Worm (Caenorhabditis elegans) whole organism, young adult: ENCODE data around the gene rnh-1.0.

Experiments used
- aptf-2 ChIP-seq: fragments of 200-800 bp; sonication (Bioruptor generic); conservative IDR thresholded peaks from 2 replicates; pipeline ENCODE4 v1.3.6; 2022; ENCODE audit warnings: missing genetic modification reagents, missing genetic modification characterization, missing compliant biosample characterization
- athp-1 ChIP-seq: sonication (generic microtip); optimal IDR thresholded peaks from 2 replicates; lab custom pipeline; 2017; ENCODE audit warnings: mild to moderate bottlenecking, missing genetic modification characterization, missing compliant biosample characterization
- ekl-4 ChIP-seq: fragments of 200-800 bp; sonication (Bioruptor generic); IDR thresholded peaks from 2 replicates; pipeline ENCODE4 v1.3.6; 2022; ENCODE audit warnings: missing genetic modification reagents, missing genetic modification characterization, missing compliant biosample characterization
- nhr-80 ChIP-seq: sonication (generic microtip); optimal IDR thresholded peaks from 2 replicates; lab custom pipeline; 2016; ENCODE audit warnings: missing genetic modification characterization, missing compliant biosample characterization
- pha-4 ChIP-seq: fragments of 150-350 bp; sonication (generic microtip); optimal IDR thresholded peaks from 2 replicates; lab custom pipeline; 2014; ENCODE audit warnings: missing biosample characterization, missing genetic modification reagents, missing genetic modification characterization
- unc-62 ChIP-seq: fragments of 150-350 bp; optimal IDR thresholded peaks from 2 replicates; lab custom pipeline; 2014; ENCODE audit warnings: missing biosample characterization, missing genetic modification reagents, missing genetic modification characterization

DNA sequence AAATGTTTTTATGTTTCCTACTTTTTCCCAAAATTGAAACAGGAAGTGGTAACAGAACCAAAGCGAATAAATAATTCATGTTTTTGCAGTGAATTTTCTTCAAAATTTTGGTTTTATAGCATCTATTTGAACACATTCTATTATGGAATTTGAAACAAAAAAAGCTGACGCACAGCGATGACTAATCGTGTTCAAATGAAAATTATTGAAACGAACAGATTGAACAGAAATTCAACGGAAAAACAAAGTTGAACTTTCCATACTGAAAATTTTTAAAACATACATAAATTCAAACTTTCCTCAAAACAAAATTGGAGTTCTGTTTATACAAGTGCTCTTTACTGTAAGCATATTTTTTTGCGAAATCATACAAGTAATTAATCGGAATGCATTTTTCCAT is 16.9 kb downstream of the rnh-1.0 start, which contains the start of gene F59A6.12:
- TF ChIP-seq ekl-4 (GFP tag; lab: Robert Waterston, UW), result no peak
- no peak for TF ChIP-seq nhr-80 (tag; lab: Kevin White, UChicago)
- TF ChIP-seq unc-62 (GFP tag; lab: Kevin White, UChicago), result no peak
- no peak for TF ChIP-seq pha-4 (tag; lab: Kevin White, UChicago)
- no peak for TF ChIP-seq aptf-2 (GFP tag; lab: Robert Waterston, UW)
- no peak for TF ChIP-seq athp-1
